Fruit fly (Drosophila melanogaster): Measurements from ENCODE around the gene SWIP.

SWIP gene

DNA sequence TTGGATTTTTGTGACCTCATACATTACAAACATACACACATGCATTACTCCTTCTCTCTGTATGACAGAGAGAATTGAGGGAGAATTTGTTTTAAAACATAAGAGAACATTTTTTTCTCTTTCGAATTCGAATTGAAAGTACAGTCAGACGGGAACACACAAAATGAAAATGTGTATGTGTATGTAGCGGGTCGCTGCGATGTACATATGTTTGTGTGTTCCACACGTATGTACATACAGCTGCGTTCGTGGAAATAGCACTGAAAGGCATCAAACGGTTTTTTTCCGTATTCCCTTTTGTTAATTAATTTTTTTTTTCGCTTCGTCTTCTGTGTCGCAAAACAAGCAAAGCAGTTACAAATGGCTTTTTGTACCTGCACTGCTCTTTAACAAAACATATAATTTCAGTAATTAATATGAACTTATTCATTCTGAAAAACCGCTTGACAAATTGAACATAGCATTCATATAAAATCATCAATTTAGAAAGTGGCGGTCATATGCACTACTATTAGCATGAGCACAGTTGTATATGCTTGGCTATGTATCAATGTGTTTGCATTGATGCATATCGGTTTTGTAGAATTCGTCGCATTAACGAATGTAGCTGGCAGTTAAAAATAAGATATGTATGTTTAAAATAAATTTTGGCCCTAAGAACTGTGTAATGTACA is 19.2 kb downstream of the SWIP start (continued):
- TF ChIP-seq Hr3 (GFP tag; optimal IDR thresholded peaks at IDR 0.05) (peak; percentile 90), CG9609 (GFP tag; optimal IDR thresholded peaks at IDR 0.05) (peak; percentile 93), ERR (GFP tag; optimal IDR thresholded peaks at IDR 0.05) (peak; percentile 89), tna (GFP tag; IDR thresholded peaks at IDR 0.05; ENCODE audit: partially characterized antibody) (no peak), aop (GFP tag; IDR thresholded peaks at IDR 0.05) (peak; percentile 43; the same call in 1 of the 2 replicates), CG1024 (GFP tag; IDR thresholded peaks at IDR 0.05) (peak; percentile 61), fd64A (GFP tag; optimal IDR thresholded peaks at IDR 0.05) (peak; percentile 93), CG32532 (GFP tag; IDR thresholded peaks at IDR 0.05) (peak; percentile 90), CG10147 (GFP tag; optimal IDR thresholded peaks at IDR 0.05) (peak; percentile 98), zfh2 (GFP tag; optimal IDR thresholded peaks at IDR 0.05) (peak; percentile 94), Hr51 (GFP tag; optimal IDR thresholded peaks at IDR 0.05) (peak; percentile 95 to 97), ATbp (GFP tag; optimal IDR thresholded peaks at IDR 0.05) (peak; percentile 94), Kr (GFP tag; optimal IDR thresholded peaks at IDR 0.05) (peak; percentile 62), shn (GFP tag; optimal IDR thresholded peaks at IDR 0.05) (peak; percentile 94), Meics (GFP tag; optimal IDR thresholded peaks at IDR 0.05) (peak; percentile 97), sr (GFP tag; IDR thresholded peaks at IDR 0.05) (no peak; the same call in 2 of the 3 replicates), disco-r (GFP tag; optimal IDR thresholded peaks at IDR 0.05) (peak; percentile 93), CG6854 (GFP tag; optimal IDR thresholded peaks at IDR 0.05) (peak; percentile 95), HLH54F (GFP tag; optimal IDR thresholded peaks at IDR 0.05) (peak; percentile 96), HLH4C (GFP tag; IDR thresholded peaks at IDR 0.05; ENCODE audit: partially characterized antibody) (no peak), psq (GFP tag; optimal IDR thresholded peaks at IDR 0.05) (peak; percentile 76), CG12219 (GFP tag; optimal IDR thresholded peaks at IDR 0.05) (peak; percentile 96), MESR4 (GFP tag; optimal IDR thresholded peaks at IDR 0.05) (peak; percentile 53), CG12942 (GFP tag; optimal IDR thresholded peaks at IDR 0.05) (peak; percentile 89), slbo (GFP tag; IDR thresholded peaks at IDR 0.05) (peak; percentile 90), CoRest (tag; optimal IDR thresholded peaks at IDR 0.05) (peak; percentile 99), nerfin-1 (tag; optimal IDR thresholded peaks at IDR 0.05) (peak; percentile 95), CG9876 (GFP tag; optimal IDR thresholded peaks at IDR 0.05) (peak; percentile 91), Sry-δ (GFP tag; optimal IDR thresholded peaks at IDR 0.05) (peak; percentile 49), Hmx (GFP tag; optimal IDR thresholded peaks at IDR 0.05) (peak; percentile 88), crp (GFP tag; optimal IDR thresholded peaks at IDR 0.05) (peak in 1 of 2 experiments; percentile 65), CG3995 (GFP tag; optimal IDR thresholded peaks at IDR 0.05) (peak; percentile 69), bowl (GFP tag; IDR thresholded peaks at IDR 0.05) (peak; percentile 83), CG2712 (tag; optimal IDR thresholded peaks at IDR 0.05) (peak; percentile 98), CG9797 (GFP tag; optimal IDR thresholded peaks at IDR 0.05) (peak; percentile 49), CG3726 (GFP tag; IDR thresholded peaks at IDR 0.05) (no peak; the same call in 2 of the 3 replicates), CG12659 (GFP tag; optimal IDR thresholded peaks at IDR 0.05) (peak; percentile 98), CG6813 (GFP tag; optimal IDR thresholded peaks at IDR 0.05) (peak; percentile 95), Usf (GFP tag; optimal IDR thresholded peaks at IDR 0.05) (peak; percentile 92)
